Worm (Caenorhabditis elegans): ENCODE measurements around the gene H04D03.7.

Gene H04D03.7

DNA sequence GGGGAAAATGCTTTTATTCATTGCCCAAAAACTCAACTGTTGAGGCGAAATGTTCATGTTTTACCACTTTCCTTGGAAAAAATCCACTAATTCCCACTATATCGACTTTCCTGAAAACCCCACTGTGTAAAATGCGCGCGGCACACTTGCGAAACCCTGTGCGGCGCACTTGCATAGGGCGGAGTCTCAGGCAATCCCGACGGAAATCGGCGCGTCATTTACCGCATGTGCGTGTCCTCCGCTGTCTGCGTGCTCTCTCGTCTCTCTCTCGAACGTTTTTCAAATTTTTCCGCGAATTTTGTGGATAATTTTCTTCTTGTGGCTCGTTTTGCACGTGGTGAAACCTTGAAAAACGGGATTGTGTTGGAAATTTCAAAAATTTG lies 14.5 kb upstream of the H04D03.7 start, which contains the start of gene atx-2 (continued):
- peak; percentile 96 for TF ChIP-seq athp-1 (tag; optimal IDR thresholded peaks at IDR 0.05)
- peak; percentile 72 for TF ChIP-seq tbp1 (GFP tag; optimal IDR thresholded peaks at IDR 0.05)
- peak; percentile 15 for TF ChIP-seq hlh-12 (tag; optimal IDR thresholded peaks at IDR 0.05)
- TF ChIP-seq B0019.2 (GFP tag; conservative IDR thresholded peaks at IDR 0.05): peak; percentile 50; the same call in 1 of the 2 replicates
- peak; percentile 79 for TF ChIP-seq attf-6 (GFP tag; IDR thresholded peaks at IDR 0.05)
- TF ChIP-seq D2030.7 (GFP tag; IDR thresholded peaks at IDR 0.05): peak; percentile 87
- peak; percentile 58 for TF ChIP-seq snpc-1.3 (tag; optimal IDR thresholded peaks at IDR 0.05; ENCODE audit: insufficient read depth)
- peak; percentile 92 for TF ChIP-seq egl-44 (GFP tag; IDR thresholded peaks at IDR 0.05)
- peak; percentile 72 for TF ChIP-seq ztf-18 (tag; optimal IDR thresholded peaks at IDR 0.05)
- TF ChIP-seq nhr-90 (tag; optimal IDR thresholded peaks at IDR 0.05): peak; percentile 85
- TF ChIP-seq F39B2.1 (GFP tag; IDR thresholded peaks at IDR 0.05): 0 out of 2 replicates have a peak, but pooled peaks have one; percentile 48
- peak; percentile 99 for TF ChIP-seq ceh-100 (GFP tag; IDR thresholded peaks at IDR 0.05)
- TF ChIP-seq lsl-1 (GFP tag; optimal IDR thresholded peaks at IDR 0.05): peak; percentile 76
- TF ChIP-seq atf-7 (tag; optimal IDR thresholded peaks at IDR 0.05): peak; percentile 83
- peak; percentile 88 for TF ChIP-seq hrde-1 (tag; optimal IDR thresholded peaks at IDR 0.05; ENCODE audit: borderline replicate concordance)
- TF ChIP-seq gei-17 (GFP tag; optimal IDR thresholded peaks at IDR 0.05): peak; percentile 49
- TF ChIP-seq hsf-1 (GFP tag; IDR thresholded peaks at IDR 0.05): peak; percentile 69; the same call in 1 of the 2 replicates
- TF ChIP-seq madf-8 (GFP tag; conservative IDR thresholded peaks at IDR 0.05): peak; percentile 61
- peak; percentile 95 for TF ChIP-seq ztf-28 (GFP tag; IDR thresholded peaks at IDR 0.05)
- peak; percentile 70 for TF ChIP-seq attf-3 (GFP tag; conservative IDR thresholded peaks at IDR 0.05)
- peak; percentile 96 for TF ChIP-seq ceh-27 (GFP tag; optimal IDR thresholded peaks at IDR 0.05)
- peak; percentile 55 for TF ChIP-seq unc-130 (GFP tag; optimal IDR thresholded peaks at IDR 0.05)
- TF ChIP-seq ceh-40 (GFP tag; IDR thresholded peaks at IDR 0.05): peak; percentile 54; the same call in 1 of the 2 replicates
- TF ChIP-seq dpl-1 (GFP tag; optimal IDR thresholded peaks at IDR 0.05): peak; percentile 35
- TF ChIP-seq T07F8.4 (tag; optimal IDR thresholded peaks at IDR 0.05): peak; percentile 1
- TF ChIP-seq xnd-1 (tag; optimal IDR thresholded peaks at IDR 0.05): peak; percentile 55
- TF ChIP-seq sea-2 (GFP tag; IDR thresholded peaks at IDR 0.05): 0 out of 2 replicates have a peak, but pooled peaks have one; percentile 70
- peak; percentile 89 for TF ChIP-seq madf-10 (tag; optimal IDR thresholded peaks at IDR 0.05)
- peak; percentile 85 for TF ChIP-seq ceh-91 (GFP tag; IDR thresholded peaks at IDR 0.05)
- peak; percentile 57 for TF ChIP-seq rpc-1 (optimal IDR thresholded peaks at IDR 0.05)
- no peak for TF ChIP-seq rpc-1 (tag; optimal IDR thresholded peaks at IDR 0.05)
- TF ChIP-seq bed-1 (GFP tag; IDR thresholded peaks at IDR 0.05): no peak
- no peak for TF ChIP-seq lag-1 (GFP tag; IDR thresholded peaks at IDR 0.05)
- TF ChIP-seq ets-4 (GFP tag; optimal IDR thresholded peaks at IDR 0.05): peak; percentile 88
- TF ChIP-seq F49E8.2 (tag; optimal IDR thresholded peaks at IDR 0.05; ENCODE audit: insufficient read depth): peak; percentile 86
- peak; percentile 74; the same call in 1 of the 2 replicates for TF ChIP-seq cebp-2 (GFP tag; IDR thresholded peaks at IDR 0.05)
- TF ChIP-seq hlh-26 (GFP tag; conservative IDR thresholded peaks at IDR 0.05): no peak
- TF ChIP-seq Y56A3A.18 (GFP tag; IDR thresholded peaks at IDR 0.05): no peak
- TF ChIP-seq nhr-120 (GFP tag; IDR thresholded peaks at IDR 0.05): no peak
- TF ChIP-seq zfh-2 (GFP tag; conservative IDR thresholded peaks at IDR 0.05): peak; percentile 97
- peak; percentile 81 for TF ChIP-seq bed-2 (GFP tag; IDR thresholded peaks at IDR 0.05)
- TF ChIP-seq ccch-3 (GFP tag; optimal IDR thresholded peaks at IDR 0.05): no peak
- TF ChIP-seq K12H6.12 (tag; optimal IDR thresholded peaks at IDR 0.05): peak; percentile 84
- peak; percentile 79 for TF ChIP-seq egrh-3 (GFP tag; IDR thresholded peaks at IDR 0.05)
- TF ChIP-seq ztf-26 (tag; optimal IDR thresholded peaks at IDR 0.05): peak; percentile 61
- TF ChIP-seq aptf-2 (GFP tag; conservative IDR thresholded peaks at IDR 0.05): peak; percentile 80
- peak; percentile 93 for TF ChIP-seq zim-3 (tag; optimal IDR thresholded peaks at IDR 0.05)
- TF ChIP-seq nfyb-1 (GFP tag; IDR thresholded peaks at IDR 0.05): peak; percentile 93
- TF ChIP-seq let-607 (tag; optimal IDR thresholded peaks at IDR 0.05): peak; percentile 61 to 84

Measured in whole organism, young adult.